Worm (Caenorhabditis elegans): ENCODE results near the gene sft-1.

The sft-1 gene

ce11 chrIII:3106301-3106700 is 19.8 kb downstream of the sft-1 start:
- no peak for TF ChIP-seq flt-1 (GFP tag; IDR thresholded peaks at IDR 0.05)
- no peak for TF ChIP-seq pes-1 (GFP tag; IDR thresholded peaks at IDR 0.05)
- TF ChIP-seq sea-1 (GFP tag; conservative IDR thresholded peaks at IDR 0.05): no peak
- TF ChIP-seq B0310.2 (tag; optimal IDR thresholded peaks at IDR 0.05): no peak
- no peak for TF ChIP-seq scrt-1 (GFP tag; IDR thresholded peaks at IDR 0.05)
- no peak for TF ChIP-seq ama-1 (optimal IDR thresholded peaks at IDR 0.05)
- no peak for TF ChIP-seq tra-4 (tag; optimal IDR thresholded peaks at IDR 0.05)
- TF ChIP-seq tbx-11 (GFP tag; IDR thresholded peaks at IDR 0.05): no peak
- TF ChIP-seq hmbx-1 (tag; optimal IDR thresholded peaks at IDR 0.05): no peak
- no peak for TF ChIP-seq hmg-4 (GFP tag; optimal IDR thresholded peaks at IDR 0.05)
- TF ChIP-seq ceh-13 (GFP tag; optimal IDR thresholded peaks at IDR 0.05): no peak
- no peak for TF ChIP-seq aly-1 (tag; optimal IDR thresholded peaks at IDR 0.05)
- no peak for TF ChIP-seq hnd-1 (tag; optimal IDR thresholded peaks at IDR 0.05)
- TF ChIP-seq ceh-36 (tag; optimal IDR thresholded peaks at IDR 0.05): no peak
- no peak for TF ChIP-seq tbx-37 (GFP tag; conservative IDR thresholded peaks at IDR 0.05)

- no peak for TF ChIP-seq ceh-13 (GFP tag; optimal IDR thresholded peaks at IDR 0.05)
- no peak for TF ChIP-seq sea-1 (GFP tag; conservative IDR thresholded peaks at IDR 0.05)
- no peak for TF ChIP-seq F13C5.2 (tag; optimal IDR thresholded peaks at IDR 0.05)
These were observed 21.1 kb downstream of the sft-1 start for ce11 chrIII:3107530-3107929.

ce11 chrIII:3108804-3109203 is 22.3 kb downstream of the sft-1 start:
- TF ChIP-seq ama-1 (optimal IDR thresholded peaks at IDR 0.05): no peak
- TF ChIP-seq ets-7 (tag; optimal IDR thresholded peaks at IDR 0.05): no peak
- no peak for TF ChIP-seq tbx-11 (GFP tag; IDR thresholded peaks at IDR 0.05)
- no peak for TF ChIP-seq aly-1 (tag; optimal IDR thresholded peaks at IDR 0.05)
- no peak for TF ChIP-seq pes-1 (GFP tag; IDR thresholded peaks at IDR 0.05)
- no peak for TF ChIP-seq ceh-36 (tag; optimal IDR thresholded peaks at IDR 0.05)
- no peak for TF ChIP-seq flt-1 (GFP tag; IDR thresholded peaks at IDR 0.05)
- no peak for TF ChIP-seq F13C5.2 (tag; optimal IDR thresholded peaks at IDR 0.05)
- TF ChIP-seq sea-1 (GFP tag; conservative IDR thresholded peaks at IDR 0.05): no peak
- no peak for TF ChIP-seq tbx-37 (GFP tag; conservative IDR thresholded peaks at IDR 0.05)
- TF ChIP-seq hmg-4 (GFP tag; optimal IDR thresholded peaks at IDR 0.05): no peak
- no peak for TF ChIP-seq scrt-1 (GFP tag; IDR thresholded peaks at IDR 0.05)
- TF ChIP-seq tra-4 (tag; optimal IDR thresholded peaks at IDR 0.05): no peak
- no peak for TF ChIP-seq ceh-13 (GFP tag; optimal IDR thresholded peaks at IDR 0.05)

- TF ChIP-seq ama-1 (optimal IDR thresholded peaks at IDR 0.05) (no peak), flt-1 (GFP tag; IDR thresholded peaks at IDR 0.05) (no peak), hmg-4 (GFP tag; optimal IDR thresholded peaks at IDR 0.05) (no peak), tbx-37 (GFP tag; conservative IDR thresholded peaks at IDR 0.05) (no peak), ceh-13 (GFP tag; optimal IDR thresholded peaks at IDR 0.05) (no peak), tra-4 (tag; optimal IDR thresholded peaks at IDR 0.05) (no peak), aly-1 (tag; optimal IDR thresholded peaks at IDR 0.05) (no peak), ets-7 (tag; optimal IDR thresholded peaks at IDR 0.05) (no peak), ceh-36 (tag; optimal IDR thresholded peaks at IDR 0.05) (no peak), sea-1 (GFP tag; conservative IDR thresholded peaks at IDR 0.05) (no peak), pes-1 (GFP tag; IDR thresholded peaks at IDR 0.05) (no peak), B0310.2 (tag; optimal IDR thresholded peaks at IDR 0.05) (no peak), scrt-1 (GFP tag; IDR thresholded peaks at IDR 0.05) (no peak), hmbx-1 (tag; optimal IDR thresholded peaks at IDR 0.05) (no peak), F13C5.2 (tag; optimal IDR thresholded peaks at IDR 0.05) (no peak), tbx-11 (GFP tag; IDR thresholded peaks at IDR 0.05) (no peak)
These were observed 23.1 kb downstream of the sft-1 start for ce11 chrIII:3109564-3109963.

- TF ChIP-seq hmg-4 (GFP tag; optimal IDR thresholded peaks at IDR 0.05) (no peak), sea-1 (GFP tag; conservative IDR thresholded peaks at IDR 0.05) (no peak), tbx-11 (GFP tag; IDR thresholded peaks at IDR 0.05) (no peak), ets-7 (tag; optimal IDR thresholded peaks at IDR 0.05) (no peak), tbx-37 (GFP tag; conservative IDR thresholded peaks at IDR 0.05) (no peak), hnd-1 (tag; optimal IDR thresholded peaks at IDR 0.05) (no peak), tra-4 (tag; optimal IDR thresholded peaks at IDR 0.05) (no peak), ama-1 (optimal IDR thresholded peaks at IDR 0.05) (no peak), aly-1 (tag; optimal IDR thresholded peaks at IDR 0.05) (no peak), flt-1 (GFP tag; IDR thresholded peaks at IDR 0.05) (no peak), scrt-1 (GFP tag; IDR thresholded peaks at IDR 0.05) (no peak), B0310.2 (tag; optimal IDR thresholded peaks at IDR 0.05) (no peak), pes-1 (GFP tag; IDR thresholded peaks at IDR 0.05) (no peak), ceh-36 (tag; optimal IDR thresholded peaks at IDR 0.05) (no peak), F13C5.2 (tag; optimal IDR thresholded peaks at IDR 0.05) (no peak)
These were observed 24.1 kb downstream of the sft-1 start for ce11 chrIII:3110614-3111013.

- no peak for TF ChIP-seq tbx-11 (GFP tag; IDR thresholded peaks at IDR 0.05)
- TF ChIP-seq scrt-1 (GFP tag; IDR thresholded peaks at IDR 0.05): no peak
- TF ChIP-seq hnd-1 (tag; optimal IDR thresholded peaks at IDR 0.05): no peak
- TF ChIP-seq ama-1 (optimal IDR thresholded peaks at IDR 0.05): no peak
- no peak for TF ChIP-seq ets-7 (tag; optimal IDR thresholded peaks at IDR 0.05)
These were observed 25.1 kb downstream of the sft-1 start for ce11 chrIII:3111534-3111933.

ce11 chrIII:3112001-3112400 is 25.5 kb downstream of the sft-1 start:
- TF ChIP-seq ama-1 (optimal IDR thresholded peaks at IDR 0.05) (no peak), flt-1 (GFP tag; IDR thresholded peaks at IDR 0.05) (no peak), ets-7 (tag; optimal IDR thresholded peaks at IDR 0.05) (no peak), hmg-4 (GFP tag; optimal IDR thresholded peaks at IDR 0.05) (no peak), ceh-36 (tag; optimal IDR thresholded peaks at IDR 0.05) (no peak)

- TF ChIP-seq hmg-4 (GFP tag; optimal IDR thresholded peaks at IDR 0.05) (no peak), tra-4 (tag; optimal IDR thresholded peaks at IDR 0.05) (no peak), flt-1 (GFP tag; IDR thresholded peaks at IDR 0.05) (no peak), ceh-36 (tag; optimal IDR thresholded peaks at IDR 0.05) (no peak), F13C5.2 (tag; optimal IDR thresholded peaks at IDR 0.05) (no peak)
These were observed 26.1 kb downstream of the sft-1 start for ce11 chrIII:3112616-3113015.

All from whole organism, early embryonic.